Fruit fly (Drosophila melanogaster): ENCODE results near the gene CG34331.
"Not testable (repeated sequence)": the region's sequence is repeated elsewhere in the genome, so short reads cannot be mapped to it uniquely, and the experiment has no call there.

Gene CG34331

DNA sequence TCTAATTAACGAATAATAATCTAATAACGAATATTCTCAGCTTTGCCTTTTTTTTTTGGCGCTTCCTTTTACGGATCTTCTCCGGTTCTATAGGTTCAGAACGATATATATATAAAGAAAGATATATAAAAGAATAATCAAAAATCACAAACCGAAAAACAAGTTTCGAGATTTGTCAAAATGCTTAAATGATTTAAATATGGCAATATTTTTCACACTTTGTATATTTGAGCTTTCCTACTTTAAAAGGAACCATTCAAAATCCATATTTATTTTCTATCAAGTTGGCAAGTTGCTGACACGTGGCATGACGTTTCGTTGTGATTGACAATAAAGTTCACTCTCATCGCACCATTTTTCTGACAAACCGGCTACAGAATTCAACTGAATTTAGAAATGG is 18.5 kb downstream of the CG34331 start, which contains the start of gene CG34332:
CG34332 (plus strand) TSS at position 301 of the 400 bp plus-strand sequence.
- TF ChIP-seq Eip75B (GFP tag; optimal IDR thresholded peaks at IDR 0.05) = no peak
- no peak for TF ChIP-seq dac (GFP tag; optimal IDR thresholded peaks at IDR 0.05)
- TF ChIP-seq CG31627 (GFP tag; optimal IDR thresholded peaks at IDR 0.05) = no peak
- no peak for TF ChIP-seq CG16779 (tag; optimal IDR thresholded peaks at IDR 0.05)
- no peak for TF ChIP-seq Eip78C (GFP tag)
- TF ChIP-seq CG6163 (GFP tag; IDR thresholded peaks at IDR 0.05) = no peak
- TF ChIP-seq net (GFP tag; optimal IDR thresholded peaks at IDR 0.05) = no peak
- no peak for TF ChIP-seq OdsH (GFP tag; optimal IDR thresholded peaks at IDR 0.05)
- no peak for TF ChIP-seq CG6792 (GFP tag; optimal IDR thresholded peaks at IDR 0.05)
- no peak for TF ChIP-seq CG32006 (GFP tag; optimal IDR thresholded peaks at IDR 0.05)
- TF ChIP-seq Blimp-1 (GFP tag; optimal IDR thresholded peaks at IDR 0.05) = no peak
- TF ChIP-seq fd59A (GFP tag; optimal IDR thresholded peaks at IDR 0.05) = no peak
- no peak for TF ChIP-seq ss (GFP tag; optimal IDR thresholded peaks at IDR 0.05)
- TF ChIP-seq CG3919 (GFP tag; optimal IDR thresholded peaks at IDR 0.05) = no peak
- no peak for TF ChIP-seq CG3032 (tag; optimal IDR thresholded peaks at IDR 0.05)

DNA sequence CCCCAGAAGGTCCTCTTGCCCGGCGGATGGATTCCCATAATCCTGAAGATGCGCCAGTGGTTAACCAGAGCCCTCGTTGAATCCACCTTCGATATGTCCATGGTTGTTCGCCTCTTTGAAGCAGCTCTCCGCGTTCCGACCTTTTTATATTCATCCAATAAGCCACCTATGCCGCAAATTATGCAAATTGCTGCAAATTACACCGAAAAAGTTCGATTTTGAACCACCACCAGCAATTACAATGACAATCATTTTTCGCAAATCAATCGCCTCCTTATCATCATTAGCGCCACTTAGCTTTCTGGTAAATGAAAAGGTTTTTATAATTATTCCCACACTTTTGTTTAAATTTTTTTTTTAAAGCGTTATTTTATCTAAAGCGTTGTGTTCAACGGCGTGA is 20.8 kb downstream of the CG34331 start, which contains the start of gene Or19a:
Or19a (minus strand) TSS at position 101 of the 400 bp plus-strand sequence.
- TF ChIP-seq CG32006 (GFP tag; optimal IDR thresholded peaks at IDR 0.05); fd85E (GFP tag; optimal IDR thresholded peaks at IDR 0.05); svp (GFP tag): not testable (repeated sequence)

DNA sequence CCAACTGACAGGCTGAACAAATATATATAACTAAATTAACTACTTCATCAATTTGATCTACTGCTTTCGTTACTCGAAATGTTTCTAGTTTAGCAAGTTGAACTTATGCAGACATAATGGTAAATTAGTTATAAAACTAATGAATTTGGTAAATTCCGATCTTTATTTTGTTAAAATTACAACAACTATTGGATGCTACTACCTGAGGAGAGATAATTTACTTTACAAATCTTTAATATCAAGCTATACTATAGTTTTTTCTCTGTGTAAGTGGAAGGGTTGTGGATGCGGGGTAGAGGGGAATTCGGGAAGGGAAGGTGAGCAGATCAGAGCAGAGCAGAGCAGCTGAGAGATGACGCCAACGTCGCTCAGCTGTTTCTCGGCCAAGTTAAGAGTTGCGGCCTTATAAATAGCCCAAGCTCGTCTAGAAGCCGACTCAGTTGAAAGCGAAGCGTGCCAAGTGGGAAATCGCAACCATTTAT is 25.5 kb downstream of the CG34331 start, which contains the start of gene aspr:
aspr (plus strand) TSS at position 432 of the 482 bp plus-strand sequence.
- TF ChIP-seq CG10669 (GFP tag; optimal IDR thresholded peaks at IDR 0.05) = peak; percentile 52
- TF ChIP-seq spab (GFP tag; optimal IDR thresholded peaks at IDR 0.05) = peak; percentile 25
- TF ChIP-seq CG10631 (GFP tag; optimal IDR thresholded peaks at IDR 0.05) = peak; percentile 43
- no peak for TF ChIP-seq CG34406 (GFP tag; optimal IDR thresholded peaks at IDR 0.05)
- TF ChIP-seq lz (GFP tag; optimal IDR thresholded peaks at IDR 0.05) = no peak
- TF ChIP-seq dac (GFP tag; optimal IDR thresholded peaks at IDR 0.05) = no peak
- TF ChIP-seq Eip75B (GFP tag; optimal IDR thresholded peaks at IDR 0.05) = peak; percentile 35
- peak; percentile 19 for TF ChIP-seq CG1621 (tag; optimal IDR thresholded peaks at IDR 0.05)
- TF ChIP-seq fd85E (GFP tag; optimal IDR thresholded peaks at IDR 0.05) = no peak
- peak; percentile 48 for TF ChIP-seq CG3919 (GFP tag; optimal IDR thresholded peaks at IDR 0.05)
- TF ChIP-seq pdm3 (GFP tag; optimal IDR thresholded peaks at IDR 0.05) = peak; percentile 23
- peak; percentile 10 for TF ChIP-seq net (GFP tag; optimal IDR thresholded peaks at IDR 0.05)
- TF ChIP-seq Ets96B (tag; optimal IDR thresholded peaks at IDR 0.05) = peak; percentile 49
- TF ChIP-seq Sox102F (GFP tag; optimal IDR thresholded peaks at IDR 0.05) = no peak
- peak; percentile 7 for TF ChIP-seq dsx (GFP tag; optimal IDR thresholded peaks at IDR 0.05; ENCODE audit: poor library complexity, severe bottlenecking)
- peak; percentile 46 for TF ChIP-seq CG6808 (GFP tag; optimal IDR thresholded peaks at IDR 0.05)
- peak; percentile 25 for TF ChIP-seq fkh (GFP tag; optimal IDR thresholded peaks at IDR 0.05)
- peak; percentile 15 for TF ChIP-seq fd59A (GFP tag; optimal IDR thresholded peaks at IDR 0.05)
- TF ChIP-seq Eip78C (GFP tag) = peak; percentile 67
- TF ChIP-seq CG3032 (tag; optimal IDR thresholded peaks at IDR 0.05) = peak; percentile 58

DNA sequence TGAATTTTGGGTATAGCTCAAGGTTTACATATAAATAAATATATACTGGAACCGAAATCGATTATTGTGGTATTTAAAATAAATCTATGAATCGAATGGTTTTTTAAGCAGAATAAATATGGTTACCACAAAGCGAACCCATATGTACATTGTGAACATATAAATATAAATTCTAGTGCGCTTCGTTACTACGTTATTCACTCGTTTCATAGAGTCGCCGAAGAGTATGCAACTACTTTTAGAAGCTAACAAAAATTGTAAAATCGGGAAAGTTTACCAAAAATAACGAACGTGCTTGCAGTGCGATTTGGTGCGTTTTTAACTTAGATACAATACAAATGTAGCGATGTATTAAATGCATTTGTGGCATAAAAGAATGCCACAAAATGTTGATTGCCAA is 33.7 kb downstream of the CG34331 start:
- TF ChIP-seq Hr38 (GFP tag; optimal IDR thresholded peaks at IDR 0.05) (no peak), Hr4 (GFP tag; optimal IDR thresholded peaks at IDR 0.05) (no peak), net (GFP tag; optimal IDR thresholded peaks at IDR 0.05) (no peak), Ets96B (tag; optimal IDR thresholded peaks at IDR 0.05) (no peak), Sox14 (GFP tag; optimal IDR thresholded peaks at IDR 0.05) (no peak), Eip75B (GFP tag; optimal IDR thresholded peaks at IDR 0.05) (no peak), fkh (GFP tag; optimal IDR thresholded peaks at IDR 0.05) (no peak)

- no peak for TF ChIP-seq CG32006 (GFP tag; optimal IDR thresholded peaks at IDR 0.05)
- TF ChIP-seq Smox (GFP tag; optimal IDR thresholded peaks at IDR 0.05) = no peak
- TF ChIP-seq CG16779 (tag; optimal IDR thresholded peaks at IDR 0.05) = no peak
- no peak for TF ChIP-seq CG10631 (GFP tag; optimal IDR thresholded peaks at IDR 0.05)
- TF ChIP-seq fd85E (GFP tag; optimal IDR thresholded peaks at IDR 0.05) = no peak
- TF ChIP-seq topi (GFP tag; optimal IDR thresholded peaks at IDR 0.05) = no peak
- TF ChIP-seq CG4318 (GFP tag; optimal IDR thresholded peaks at IDR 0.05) = no peak
- no peak for TF ChIP-seq CG1621 (tag; optimal IDR thresholded peaks at IDR 0.05)
- TF ChIP-seq Lpt (GFP tag; optimal IDR thresholded peaks at IDR 0.05) = no peak
- no peak for TF ChIP-seq CG6163 (GFP tag; IDR thresholded peaks at IDR 0.05)
- no peak for TF ChIP-seq spab (GFP tag; optimal IDR thresholded peaks at IDR 0.05)
- TF ChIP-seq Gug (GFP tag; IDR thresholded peaks at IDR 0.05) = no peak
These were observed 36.2 kb downstream of the CG34331 start for dm6 chrX:20158491-20158890.
